Fruit fly (Drosophila melanogaster) whole organism, embryonic: ENCODE data around the gene CG12017.

ENCODE experiments used
- Bdp1 ChIP-seq: fragments of 200-800 bp; sonication (Bioruptor generic); optimal IDR thresholded peaks from 3 replicates; lab custom pipeline; 2016; ENCODE audit warnings: missing biosample characterization, missing genetic modification characterization
- CG1233 ChIP-seq: fragments of 200-800 bp; sonication (Bioruptor generic); optimal IDR thresholded peaks from 4 replicates; lab custom pipeline; 2018; ENCODE audit warnings: missing biosample characterization, mild to moderate bottlenecking, missing genetic modification characterization
- CG13775 ChIP-seq: fragments of 200-800 bp; sonication (Bioruptor generic); optimal IDR thresholded peaks from 3 replicates; lab custom pipeline; 2017; ENCODE audit warnings: missing biosample characterization, mild to moderate bottlenecking, missing genetic modification characterization
- CG14710 ChIP-seq: fragments of 200-800 bp; sonication (Bioruptor generic); optimal IDR thresholded peaks from 3 replicates; lab custom pipeline; 2019; ENCODE audit warnings: missing biosample characterization, mild to moderate bottlenecking, missing genetic modification characterization, moderate library complexity
- CG15269 ChIP-seq: fragments of 200-800 bp; sonication (Bioruptor generic); optimal IDR thresholded peaks from 2 replicates; lab custom pipeline; 2018; ENCODE audit warnings: missing biosample characterization, mild to moderate bottlenecking, missing genetic modification characterization, moderate library complexity
- CG1529 ChIP-seq: fragments of 200-800 bp; sonication (Bioruptor generic); optimal IDR thresholded peaks from 3 replicates; lab custom pipeline; 2018; ENCODE audit warnings: missing biosample characterization, missing genetic modification characterization
- CG16815 ChIP-seq: fragments of 200-800 bp; sonication (Bioruptor generic); optimal IDR thresholded peaks from 3 replicates; lab custom pipeline; 2017; ENCODE audit warnings: missing biosample characterization, mild to moderate bottlenecking, missing genetic modification characterization
- CG17186 ChIP-seq: fragments of 200-800 bp; sonication (Bioruptor generic); optimal IDR thresholded peaks from 3 replicates; lab custom pipeline; 2017; ENCODE audit warnings: missing biosample characterization, missing genetic modification reagents, missing genetic modification characterization
- CG30403 ChIP-seq: fragments of 200-800 bp; sonication (Bioruptor generic); optimal IDR thresholded peaks from 3 replicates; lab custom pipeline; 2016; ENCODE audit warnings: missing biosample characterization, missing genetic modification characterization
- CG31441 ChIP-seq: fragments of 200-800 bp; sonication (Bioruptor generic); IDR thresholded peaks from 2 replicates; pipeline ENCODE4 v1.3.6; 2022; ENCODE audit warnings: missing biosample characterization, missing genetic modification characterization
- CG3163 ChIP-seq: fragments of 200-800 bp; sonication (Bioruptor generic); optimal IDR thresholded peaks from 3 replicates; lab custom pipeline; 2016; ENCODE audit warnings: missing biosample characterization, missing genetic modification characterization
- CG32767 ChIP-seq: fragments of 200-800 bp; sonication (Bioruptor generic); IDR thresholded peaks from 2 replicates; pipeline ENCODE4 v1.3.6; 2022; ENCODE audit warnings: missing biosample characterization, missing genetic modification characterization
- CG34422 ChIP-seq: fragments of 200-800 bp; sonication (Bioruptor generic); IDR thresholded peaks from 3 replicates; pipeline ENCODE4 v1.3.6; 2022; ENCODE audit warnings: missing biosample characterization, missing genetic modification characterization
- CG4617 ChIP-seq: fragments of 200-800 bp; sonication (Bioruptor generic); optimal IDR thresholded peaks from 3 replicates; lab custom pipeline; 2016; ENCODE audit warnings: missing biosample characterization, missing genetic modification characterization, borderline replicate concordance
- CG5245 ChIP-seq: fragments of 200-800 bp; sonication (Bioruptor generic); optimal IDR thresholded peaks from 3 replicates; lab custom pipeline; 2016; ENCODE audit warnings: missing biosample characterization, missing genetic modification characterization
- CG9817 ChIP-seq: fragments of 200-800 bp; sonication (Bioruptor generic); optimal IDR thresholded peaks from 2 replicates; lab custom pipeline; 2018; ENCODE audit warnings: missing biosample characterization, mild to moderate bottlenecking, missing genetic modification characterization, moderate library complexity
- Dref ChIP-seq: fragments of 200-800 bp; sonication (Bioruptor generic); IDR thresholded peaks from 2 replicates; pipeline ENCODE4 v1.3.6; 2022; ENCODE audit warnings: missing biosample characterization, missing genetic modification characterization
- Drgx ChIP-seq: fragments of 200-800 bp; sonication (Bioruptor generic); IDR thresholded peaks from 2 replicates; pipeline ENCODE4 v1.3.6; 2022; ENCODE audit warnings: missing biosample characterization, missing genetic modification characterization
- Hmr ChIP-seq: fragments of 200-800 bp; sonication (Bioruptor generic); optimal IDR thresholded peaks from 3 replicates; lab custom pipeline; 2017; ENCODE audit warnings: mild to moderate bottlenecking, missing biosample characterization, missing genetic modification reagents, missing genetic modification characterization
- MBD-R2 ChIP-seq: fragments of 200-800 bp; sonication (Bioruptor generic); IDR thresholded peaks from 2 replicates; pipeline ENCODE4 v1.3.6; 2022; ENCODE audit warnings: missing biosample characterization, missing genetic modification characterization
- Oaz ChIP-seq: fragments of 200-800 bp; sonication (Bioruptor generic); IDR thresholded peaks from 2 replicates; pipeline ENCODE4 v1.3.6; 2022; ENCODE audit warnings: missing biosample characterization, missing genetic modification characterization
- PHDP ChIP-seq: fragments of 200-800 bp; sonication (Bioruptor generic); optimal IDR thresholded peaks from 3 replicates; lab custom pipeline; 2018; ENCODE audit warnings: missing biosample characterization, mild to moderate bottlenecking, missing genetic modification characterization, moderate library complexity
- Sox100B ChIP-seq: fragments of 200-800 bp; sonication (Bioruptor generic); optimal IDR thresholded peaks from 3 replicates; lab custom pipeline; 2018; ENCODE audit warnings: missing biosample characterization, mild to moderate bottlenecking, missing genetic modification characterization
- TFAM ChIP-seq: fragments of 200-800 bp; sonication (Bioruptor generic); optimal IDR thresholded peaks from 2 replicates; lab custom pipeline; 2017; ENCODE audit warnings: missing biosample characterization, missing genetic modification characterization, inconsistent platforms
- Xbp1 ChIP-seq: fragments of 200-800 bp; sonication (Bioruptor generic); optimal IDR thresholded peaks from 3 replicates; lab custom pipeline; 2016; ENCODE audit warnings: missing biosample characterization, mild to moderate bottlenecking, missing genetic modification characterization
- ac ChIP-seq: fragments of 200-800 bp; sonication (Bioruptor generic); optimal IDR thresholded peaks from 3 replicates; lab custom pipeline; 2017; ENCODE audit warnings: missing biosample characterization, mild to moderate bottlenecking, missing genetic modification characterization
- ara ChIP-seq: fragments of 200-800 bp; sonication (Bioruptor generic); IDR thresholded peaks from 2 replicates; pipeline ENCODE4 v1.3.6; 2022; ENCODE audit warnings: missing biosample characterization, missing genetic modification characterization
- az2 ChIP-seq: fragments of 200-800 bp; sonication (Bioruptor generic); optimal IDR thresholded peaks from 3 replicates; lab custom pipeline; 2016; ENCODE audit warnings: missing biosample characterization, missing genetic modification characterization
- emc ChIP-seq: fragments of 200-800 bp; sonication (Bioruptor generic); optimal IDR thresholded peaks from 2 replicates; lab custom pipeline; 2016; ENCODE audit warnings: missing biosample characterization, missing genetic modification characterization
- en ChIP-seq: fragments of 200-800 bp; sonication (Bioruptor generic); optimal IDR thresholded peaks from 2 replicates; lab custom pipeline; 2016; ENCODE audit warnings: missing biosample characterization, missing genetic modification characterization
- gem ChIP-seq: fragments of 200-800 bp; sonication (Bioruptor generic); optimal IDR thresholded peaks from 2 replicates; lab custom pipeline; 2019; ENCODE audit warnings: missing biosample characterization, mild to moderate bottlenecking, missing genetic modification characterization, moderate library complexity
- ken ChIP-seq: fragments of 200-800 bp; sonication (Bioruptor generic); IDR thresholded peaks from 3 replicates; pipeline ENCODE4 v1.3.6; 2022; ENCODE audit warnings: missing biosample characterization, missing genetic modification characterization
- lbe ChIP-seq: fragments of 200-800 bp; sonication (Bioruptor generic); optimal IDR thresholded peaks from 2 replicates; lab custom pipeline; 2016; ENCODE audit warnings: missing biosample characterization, mild to moderate bottlenecking, missing genetic modification characterization
- maf-S ChIP-seq: fragments of 200-800 bp; sonication (Bioruptor generic); optimal IDR thresholded peaks from 2 replicates; lab custom pipeline; 2016; ENCODE audit warnings: missing biosample characterization, missing genetic modification characterization
- nmo ChIP-seq: fragments of 200-800 bp; sonication (Bioruptor generic); optimal IDR thresholded peaks from 2 replicates; lab custom pipeline; 2018; ENCODE audit warnings: missing biosample characterization, mild to moderate bottlenecking, missing genetic modification characterization, moderate library complexity
- otp ChIP-seq: fragments of 200-800 bp; sonication (Bioruptor generic); IDR thresholded peaks from 3 replicates; pipeline ENCODE4, ENCODE4 v1.3.6; 2022; ENCODE audit warnings: missing biosample characterization, missing genetic modification characterization
- peb ChIP-seq: fragments of 200-800 bp; sonication (Bioruptor generic); IDR thresholded peaks from 2 replicates; pipeline ENCODE4 v1.3.6; 2022; ENCODE audit warnings: missing biosample characterization, missing genetic modification characterization
- pho ChIP-seq: fragments of 200-800 bp; sonication (Bioruptor generic); optimal IDR thresholded peaks from 2 replicates; lab custom pipeline; 2016; ENCODE audit warnings: missing biosample characterization, missing genetic modification characterization
- phol ChIP-seq: fragments of 200-800 bp; sonication (Bioruptor generic); optimal IDR thresholded peaks from 3 replicates; lab custom pipeline; 2018; ENCODE audit warnings: missing biosample characterization, mild to moderate bottlenecking, missing genetic modification characterization, moderate library complexity
- ranshi ChIP-seq: fragments of 200-800 bp; sonication (Bioruptor generic); IDR thresholded peaks from 2 replicates; pipeline ENCODE4 v1.3.6; 2022; ENCODE audit warnings: missing biosample characterization, missing genetic modification characterization
- salm ChIP-seq: fragments of 200-800 bp; sonication (Bioruptor generic); optimal IDR thresholded peaks from 2 replicates; lab custom pipeline; 2018; ENCODE audit warnings: missing biosample characterization, mild to moderate bottlenecking, missing genetic modification characterization
- tgo ChIP-seq: fragments of 200-800 bp; sonication (Bioruptor generic); IDR thresholded peaks from 3 replicates; pipeline ENCODE4 v1.3.6; 2022; ENCODE audit warnings: missing biosample characterization, missing genetic modification characterization
- tup ChIP-seq: fragments of 200-800 bp; sonication (Bioruptor generic); optimal IDR thresholded peaks from 2 replicates; lab custom pipeline; 2016; ENCODE audit warnings: missing biosample characterization, mild to moderate bottlenecking, missing genetic modification characterization, moderate library complexity
- twi ChIP-seq: fragments of 200-800 bp; optimal IDR thresholded peaks from 2 replicates; lab custom pipeline; 2019; ENCODE audit warnings: missing biosample characterization, mild to moderate bottlenecking, missing genetic modification characterization, moderate library complexity

CG12017 gene

DNA sequence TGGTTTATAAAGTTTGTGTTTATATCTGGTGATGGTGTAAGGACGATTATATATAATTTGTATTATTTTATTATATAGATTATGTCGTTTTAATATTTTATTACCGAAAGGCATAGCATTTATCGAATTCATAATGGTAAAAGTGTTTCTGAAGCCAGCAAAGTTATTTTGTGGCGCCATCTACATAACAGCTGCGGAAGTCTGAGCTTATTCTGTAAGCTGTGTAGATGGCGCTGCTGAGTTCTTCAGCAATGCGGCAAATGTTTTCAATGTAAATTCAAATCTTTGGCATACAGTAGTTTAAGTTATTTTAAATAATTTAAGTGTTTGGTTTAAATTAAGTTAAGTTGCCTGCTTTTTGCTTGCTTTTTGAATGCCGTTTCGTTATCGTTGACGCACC, 8.4 kb downstream of the CG12017 start (continued):
- no peak for TF ChIP-seq maf-S (GFP tag; lab: Kevin White, UChicago)
- TF ChIP-seq CG16815: no peak
- no peak for TF ChIP-seq CG30403 (GFP tag; lab: Kevin White, UChicago)
- no peak for TF ChIP-seq ken
- no peak for TF ChIP-seq CG13775
- TF ChIP-seq otp (GFP tag; lab: Robert Waterston, UW): peak; percentile 12; the same call in 1 of the 3 replicates
- TF ChIP-seq Dref: no peak
- no peak for TF ChIP-seq ara (GFP tag; lab: Robert Waterston, UW)
- peak; percentile 21 for TF ChIP-seq phol (tag; lab: Kevin White, UChicago)
- no peak for TF ChIP-seq CG34422 (GFP tag; lab: Robert Waterston, UW)
- TF ChIP-seq Drgx (GFP tag; lab: Robert Waterston, UW): no peak
- TF ChIP-seq CG1529: no peak
- no peak for TF ChIP-seq peb (GFP tag; lab: Robert Waterston, UW)
- no peak for TF ChIP-seq tup (GFP tag; lab: Kevin White, UChicago)
- no peak for TF ChIP-seq CG9817 (tag; lab: Kevin White, UChicago)
- TF ChIP-seq CG17186 (GFP tag; lab: Kevin White, UChicago): no peak
- TF ChIP-seq gem (tag; lab: Kevin White, UChicago): no peak
- no peak for TF ChIP-seq emc (GFP tag; lab: Kevin White, UChicago)
- no peak for TF ChIP-seq PHDP (tag; lab: Kevin White, UChicago)
- no peak for TF ChIP-seq ac (GFP tag; lab: Kevin White, UChicago)
- TF ChIP-seq TFAM: no peak
- no peak for TF ChIP-seq Sox100B (GFP tag; lab: Kevin White, UChicago)
- TF ChIP-seq CG5245: peak; percentile 52
- TF ChIP-seq MBD-R2 (GFP tag; lab: Robert Waterston, UW): peak; percentile 18; the same call in 1 of the 2 replicates
- no peak for TF ChIP-seq en (GFP tag; lab: Kevin White, UChicago)
- TF ChIP-seq salm: no peak
- TF ChIP-seq Bdp1: no peak
- TF ChIP-seq lbe (GFP tag; lab: Kevin White, UChicago): no peak
- no peak for TF ChIP-seq pho
- no peak for TF ChIP-seq CG15269
- 0 out of 2 replicates have a peak, but pooled peaks have one; percentile 9 for TF ChIP-seq CG31441
- no peak for TF ChIP-seq az2 (GFP tag; lab: Kevin White, UChicago)
- no peak for TF ChIP-seq Hmr (GFP tag; lab: Kevin White, UChicago)
- peak; percentile 36; the same call in 1 of the 2 replicates for TF ChIP-seq Oaz (GFP tag; lab: Robert Waterston, UW)
- no peak for TF ChIP-seq twi (tag; lab: Kevin White, UChicago)
- no peak for TF ChIP-seq CG3163 (GFP tag; lab: Kevin White, UChicago)
- no peak for TF ChIP-seq CG14710 (tag; lab: Kevin White, UChicago)
- TF ChIP-seq CG32767: no peak
- peak; percentile 36; the same call in 1 of the 3 replicates for TF ChIP-seq tgo (GFP tag; lab: Robert Waterston, UW)
- TF ChIP-seq CG1233 (GFP tag; lab: Kevin White, UChicago): no peak
- no peak for TF ChIP-seq ranshi (GFP tag; lab: Robert Waterston, UW)
- TF ChIP-seq Xbp1 (GFP tag; lab: Kevin White, UChicago): peak; percentile 31
- no peak for TF ChIP-seq CG4617 (GFP tag; lab: Kevin White, UChicago)
- TF ChIP-seq nmo (GFP tag; lab: Kevin White, UChicago): no peak
